Worm (Caenorhabditis elegans) whole organism, young adult: ENCODE data around the gene abu-2.

Source experiments
- C17E4.6 ChIP-seq: fragments of 200-800 bp; sonication (Bioruptor generic); IDR thresholded peaks from 2 replicates; pipeline ENCODE4 v1.3.6; 2022; ENCODE audit warnings: missing genetic modification reagents, missing genetic modification characterization, missing compliant biosample characterization
- ama-1 ChIP-seq, 3 experiments: fragments of 150-350 bp in 1 of 3; sonication (generic microtip) in 2 of 3; optimal IDR thresholded peaks; 2 replicates each; lab custom pipeline; 2014 to 2018; ENCODE audit warnings: missing biosample characterization in 2 of 3, missing genetic modification characterization in 2 of 3, missing genetic modification reagents in 2 of 3
- attf-5 ChIP-seq: fragments of 200-800 bp; sonication (Bioruptor generic); optimal IDR thresholded peaks from 2 replicates; lab custom pipeline; 2018; ENCODE audit warnings: mild to moderate bottlenecking, missing genetic modification characterization, missing compliant biosample characterization
- ccch-3 ChIP-seq: fragments of 200-800 bp; sonication (Bioruptor generic); optimal IDR thresholded peaks from 2 replicates; lab custom pipeline; 2018; ENCODE audit warnings: mild to moderate bottlenecking, missing genetic modification characterization, missing compliant biosample characterization
- let-607 ChIP-seq, 2 experiments: fragments of 200-800 bp in 1 of 2; sonication (Bioruptor generic) in 1 of 2; sonication (generic microtip) in 1 of 2; optimal IDR thresholded peaks; 2 replicates each; lab custom pipeline; 2016 to 2018; ENCODE audit warnings: mild to moderate bottlenecking in 2 of 2, missing compliant biosample characterization in 2 of 2, missing genetic modification characterization in 2 of 2, moderate library complexity in 2 of 2, missing genotype in 1 of 2
- lsy-27 ChIP-seq: sonication (generic microtip); optimal IDR thresholded peaks from 2 replicates; lab custom pipeline; 2017; ENCODE audit warnings: missing genetic modification characterization, mild to moderate bottlenecking, missing compliant biosample characterization, antibody characterized with exemption, missing genotype, borderline replicate concordance; ENCODE audit not compliant: insufficient read depth
- madf-8 ChIP-seq: fragments of 200-800 bp; sonication (Bioruptor generic); conservative IDR thresholded peaks from 2 replicates; pipeline ENCODE4 v1.3.6; 2022; ENCODE audit warnings: missing genetic modification reagents, missing genetic modification characterization, missing compliant biosample characterization
- snpc-1.3 ChIP-seq: sonication (generic microtip); optimal IDR thresholded peaks from 2 replicates; lab custom pipeline; 2017; ENCODE audit warnings: missing genetic modification characterization, mild to moderate bottlenecking, missing compliant biosample characterization, antibody characterized with exemption, moderate library complexity, missing genotype, missing genetic modification reagents; ENCODE audit not compliant: insufficient read depth
- snpc-4 ChIP-seq, 5 experiments: fragments of 150-350 bp in 1 of 5; sonication (generic microtip) in 4 of 5; optimal IDR thresholded peaks; 2 replicates each; lab custom pipeline; 2014 to 2018; ENCODE audit warnings: missing genetic modification characterization in 5 of 5, missing biosample characterization in 3 of 5, antibody characterized with exemption in 2 of 5, mild to moderate bottlenecking in 2 of 5, missing compliant biosample characterization in 2 of 5, missing genotype in 2 of 5, moderate library complexity in 2 of 5, missing genetic modification reagents in 1 of 5

DNA sequence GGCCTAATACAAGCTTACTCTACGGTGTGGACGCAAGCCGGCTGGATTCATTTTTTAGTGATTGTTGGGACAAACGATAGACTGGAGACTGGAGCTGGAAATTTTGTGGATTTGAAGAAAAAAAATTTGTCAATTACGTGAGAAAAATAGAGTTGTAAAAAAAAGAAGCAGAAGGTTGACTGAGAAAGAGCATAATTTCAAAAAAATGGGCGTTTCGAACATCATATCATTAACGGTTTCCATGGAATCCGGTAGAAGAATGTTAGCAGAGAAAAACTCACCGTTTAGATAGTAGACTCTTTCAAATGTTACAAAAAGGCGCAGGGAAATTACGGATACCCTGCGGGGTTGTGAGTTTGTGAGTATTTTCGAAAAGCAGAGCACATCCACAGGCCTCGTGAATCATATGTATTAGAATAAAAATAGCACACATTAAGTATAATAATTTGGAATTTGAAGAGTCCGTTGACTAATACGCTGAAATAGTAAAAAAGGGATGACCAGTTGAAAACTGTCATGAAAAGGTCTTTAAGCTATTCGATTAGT lies 39.6 kb downstream of the abu-2 start, which contains the start of gene F56C3.7:
- TF ChIP-seq let-607 (tag; optimal IDR thresholded peaks at IDR 0.05; lab: Kevin White, UChicago) = no peak
- no peak for TF ChIP-seq ccch-3 (GFP tag; lab: Kevin White, UChicago)
- no peak for TF ChIP-seq ama-1 (optimal IDR thresholded peaks at IDR 0.05; lab: Kevin White, UChicago)
- TF ChIP-seq ama-1 (GFP tag; optimal IDR thresholded peaks at IDR 0.05; lab: Kevin White, UChicago) = no peak
- no peak for TF ChIP-seq madf-8 (GFP tag; lab: Robert Waterston, UW)
- TF ChIP-seq C17E4.6 (GFP tag; lab: Robert Waterston, UW) = no peak
- TF ChIP-seq attf-5 (GFP tag; lab: Kevin White, UChicago) = no peak
- TF ChIP-seq snpc-4 (GFP tag; optimal IDR thresholded peaks at IDR 0.05; lab: Kevin White, UChicago) = no peak
- no peak for TF ChIP-seq snpc-4 (tag; optimal IDR thresholded peaks at IDR 0.05; lab: Kevin White, UChicago)
- no peak for TF ChIP-seq snpc-1.3 (tag; lab: Kevin White, UChicago)
- TF ChIP-seq lsy-27 (tag; lab: Kevin White, UChicago) = no peak
